Fruit fly (Drosophila melanogaster) whole organism, embryonic: Measurements from ENCODE around the gene bsk.
A peak's percentile ranks its signal among the peaks of the same experiment; 100 is the strongest.

Source experiments
- Atf6 ChIP-seq: fragments of 200-800 bp; sonication (Bioruptor generic); IDR thresholded peaks from 2 replicates; pipeline ENCODE4 v1.3.6; 2022; ENCODE audit warnings: missing biosample characterization, missing genetic modification characterization
- BEAF-32 ChIP-seq: fragments of 200-800 bp; sonication (Bioruptor generic); optimal IDR thresholded peaks from 3 replicates; lab custom pipeline; 2017; ENCODE audit warnings: missing biosample characterization, missing genetic modification characterization, mild to moderate bottlenecking, moderate library complexity, missing genetic modification reagents
- CG10959 ChIP-seq: fragments of 200-800 bp; sonication (Bioruptor generic); IDR thresholded peaks from 2 replicates; pipeline ENCODE4 v1.3.6; 2022; ENCODE audit warnings: missing biosample characterization, missing genetic modification characterization
- CG12104 ChIP-seq: fragments of 200-800 bp; sonication (Bioruptor generic); optimal IDR thresholded peaks from 3 replicates; lab custom pipeline; 2016; ENCODE audit warnings: missing biosample characterization, missing genetic modification characterization
- CG1233 ChIP-seq: fragments of 200-800 bp; sonication (Bioruptor generic); optimal IDR thresholded peaks from 4 replicates; lab custom pipeline; 2018; ENCODE audit warnings: missing biosample characterization, mild to moderate bottlenecking, missing genetic modification characterization
- CG12659 ChIP-seq: fragments of 200-800 bp; sonication (Bioruptor generic); optimal IDR thresholded peaks from 3 replicates; lab custom pipeline; 2017; ENCODE audit warnings: mild to moderate bottlenecking, missing biosample characterization, missing genetic modification reagents, missing genetic modification characterization
- CG13424 ChIP-seq: fragments of 200-800 bp; sonication (Bioruptor generic); optimal IDR thresholded peaks from 2 replicates; lab custom pipeline; 2019; ENCODE audit warnings: missing biosample characterization, mild to moderate bottlenecking, missing genetic modification characterization, moderate library complexity
- CG14965 ChIP-seq: fragments of 200-800 bp; sonication (Bioruptor generic); optimal IDR thresholded peaks from 2 replicates; lab custom pipeline; 2016; ENCODE audit warnings: missing biosample characterization, missing genetic modification characterization, borderline replicate concordance
- CG15073 ChIP-seq: fragments of 200-800 bp; sonication (Bioruptor generic); optimal IDR thresholded peaks from 2 replicates; lab custom pipeline; 2016; ENCODE audit warnings: missing biosample characterization, missing genetic modification characterization
- CG16813 ChIP-seq: fragments of 200-800 bp; sonication (Bioruptor generic); IDR thresholded peaks from 3 replicates; pipeline ENCODE4 v1.3.6; 2022; ENCODE audit warnings: missing biosample characterization, missing genetic modification characterization; ENCODE audit not compliant: partially characterized antibody
- CG34422 ChIP-seq: fragments of 200-800 bp; sonication (Bioruptor generic); IDR thresholded peaks from 3 replicates; pipeline ENCODE4 v1.3.6; 2022; ENCODE audit warnings: missing biosample characterization, missing genetic modification characterization
- CG4328 ChIP-seq: fragments of 200-800 bp; sonication (Bioruptor generic); optimal IDR thresholded peaks from 3 replicates; lab custom pipeline; 2017; ENCODE audit warnings: missing biosample characterization, missing genetic modification reagents, missing genetic modification characterization
- CG4617 ChIP-seq: fragments of 200-800 bp; sonication (Bioruptor generic); optimal IDR thresholded peaks from 3 replicates; lab custom pipeline; 2016; ENCODE audit warnings: missing biosample characterization, missing genetic modification characterization, borderline replicate concordance
- CG5245 ChIP-seq: fragments of 200-800 bp; sonication (Bioruptor generic); optimal IDR thresholded peaks from 3 replicates; lab custom pipeline; 2016; ENCODE audit warnings: missing biosample characterization, missing genetic modification characterization
- CG9932 ChIP-seq: fragments of 200-800 bp; sonication (Bioruptor generic); IDR thresholded peaks from 2 replicates; pipeline ENCODE4 v1.3.6; 2022; ENCODE audit warnings: missing biosample characterization, missing genetic modification characterization
- CrebB ChIP-seq: fragments of 200-800 bp; sonication (Bioruptor generic); optimal IDR thresholded peaks from 3 replicates; lab custom pipeline; 2018; ENCODE audit warnings: missing biosample characterization, mild to moderate bottlenecking, missing genetic modification characterization
- Dip2 ChIP-seq: fragments of 200-800 bp; sonication (Bioruptor generic); IDR thresholded peaks from 2 replicates; pipeline ENCODE4 v1.3.6; 2022; ENCODE audit warnings: missing biosample characterization, missing genetic modification characterization
- Dll ChIP-seq: fragments of 200-800 bp; sonication (Bioruptor generic); IDR thresholded peaks from 4 replicates; pipeline ENCODE4 v1.3.6; 2022; ENCODE audit warnings: missing biosample characterization, missing genetic modification characterization; ENCODE audit not compliant: partially characterized antibody
- E2f1 ChIP-seq: fragments of 200-800 bp; sonication (Bioruptor generic); IDR thresholded peaks from 2 replicates; pipeline ENCODE4 v1.3.6; 2022; ENCODE audit warnings: missing biosample characterization, missing genetic modification characterization
- Gsc ChIP-seq: fragments of 200-800 bp; sonication (Bioruptor generic); IDR thresholded peaks from 2 replicates; pipeline ENCODE4 v1.3.6; 2022; ENCODE audit warnings: missing biosample characterization, missing genetic modification characterization
- Hey ChIP-seq: fragments of 200-800 bp; sonication (Bioruptor generic); optimal IDR thresholded peaks from 3 replicates; lab custom pipeline; 2018; ENCODE audit warnings: missing biosample characterization, mild to moderate bottlenecking, missing genetic modification characterization
- Lpt ChIP-seq: fragments of >200 bp; optimal IDR thresholded peaks from 2 replicates; lab custom pipeline; 2018; ENCODE audit warnings: missing biosample characterization, missing genetic modification characterization
- Trl ChIP-seq, 3 experiments: fragments of >200 bp in 2 of 3; fragments of 200-800 bp in 1 of 3; sonication (Bioruptor generic) in 1 of 3; optimal IDR thresholded peaks; 2 replicates in 1 of 3; 3 replicates in 2 of 3; lab custom pipeline; 2016 to 2017; ENCODE audit warnings: missing biosample characterization in 1 of 3, missing genetic modification characterization in 1 of 3
- ara ChIP-seq: fragments of 200-800 bp; sonication (Bioruptor generic); IDR thresholded peaks from 2 replicates; pipeline ENCODE4 v1.3.6; 2022; ENCODE audit warnings: missing biosample characterization, missing genetic modification characterization
- ash1 ChIP-seq: fragments of 200-800 bp; sonication (Bioruptor generic); optimal IDR thresholded peaks from 2 replicates; lab custom pipeline; 2018; ENCODE audit warnings: missing biosample characterization, mild to moderate bottlenecking, missing genetic modification characterization
- ato ChIP-seq: fragments of 200-800 bp; sonication (Bioruptor generic); IDR thresholded peaks from 2 replicates; pipeline ENCODE4 v1.3.6; 2022; ENCODE audit warnings: missing biosample characterization, missing genetic modification characterization; ENCODE audit not compliant: partially characterized antibody
- az2 ChIP-seq: fragments of 200-800 bp; sonication (Bioruptor generic); optimal IDR thresholded peaks from 3 replicates; lab custom pipeline; 2016; ENCODE audit warnings: missing biosample characterization, missing genetic modification characterization
- bbx ChIP-seq: fragments of 200-800 bp; sonication (Bioruptor generic); IDR thresholded peaks from 2 replicates; pipeline ENCODE4 v1.3.6; 2022; ENCODE audit warnings: missing biosample characterization, missing genetic modification characterization; ENCODE audit not compliant: partially characterized antibody
- ci ChIP-seq: fragments of 200-800 bp; sonication (Bioruptor generic); IDR thresholded peaks from 3 replicates; pipeline ENCODE4 v1.3.6; 2022; ENCODE audit warnings: missing biosample characterization, missing genetic modification characterization
- crol ChIP-seq: fragments of 200-800 bp; sonication (Bioruptor generic); IDR thresholded peaks from 2 replicates; pipeline ENCODE4 v1.3.6; 2022; ENCODE audit warnings: missing biosample characterization, missing genetic modification characterization
- dm ChIP-seq: fragments of 200-800 bp; sonication (Bioruptor generic); optimal IDR thresholded peaks from 3 replicates; lab custom pipeline; 2016; ENCODE audit warnings: missing biosample characterization, missing genetic modification characterization
- ewg ChIP-seq: fragments of 200-800 bp; sonication (Bioruptor generic); optimal IDR thresholded peaks from 3 replicates; lab custom pipeline; 2017; ENCODE audit warnings: mild to moderate bottlenecking, missing biosample characterization, missing genetic modification reagents, missing genetic modification characterization
- gem ChIP-seq: fragments of 200-800 bp; sonication (Bioruptor generic); optimal IDR thresholded peaks from 2 replicates; lab custom pipeline; 2019; ENCODE audit warnings: missing biosample characterization, mild to moderate bottlenecking, missing genetic modification characterization, moderate library complexity
- gfzf ChIP-seq: fragments of 200-800 bp; sonication (Bioruptor generic); optimal IDR thresholded peaks from 2 replicates; lab custom pipeline; 2016; ENCODE audit warnings: missing biosample characterization, mild to moderate bottlenecking, missing genetic modification characterization, moderate library complexity
- grau ChIP-seq: fragments of 200-800 bp; optimal IDR thresholded peaks from 3 replicates; lab custom pipeline; 2019; ENCODE audit warnings: missing biosample characterization, mild to moderate bottlenecking, missing genetic modification characterization, moderate library complexity
- hth ChIP-seq: fragments of >200 bp; optimal IDR thresholded peaks from 2 replicates; lab custom pipeline; 2017; ENCODE audit warnings: inconsistent platforms
- kah ChIP-seq: fragments of 200-800 bp; sonication (Bioruptor generic); optimal IDR thresholded peaks from 2 replicates; lab custom pipeline; 2018; ENCODE audit warnings: missing biosample characterization, mild to moderate bottlenecking, missing genetic modification characterization
- ken ChIP-seq: fragments of 200-800 bp; sonication (Bioruptor generic); IDR thresholded peaks from 3 replicates; pipeline ENCODE4 v1.3.6; 2022; ENCODE audit warnings: missing biosample characterization, missing genetic modification characterization
- pzg ChIP-seq: fragments of 200-800 bp; sonication (Bioruptor generic); optimal IDR thresholded peaks from 3 replicates; lab custom pipeline; 2018; ENCODE audit warnings: missing biosample characterization, mild to moderate bottlenecking, missing genetic modification characterization, moderate library complexity
- row ChIP-seq: fragments of 200-800 bp; sonication (Bioruptor generic); IDR thresholded peaks from 3 replicates; pipeline ENCODE4 v1.3.6; 2022; ENCODE audit warnings: missing biosample characterization, missing genetic modification characterization
- sens ChIP-seq: fragments of 200-800 bp; sonication (Bioruptor generic); peaks from one replicate; lab custom pipeline; 2016; ENCODE audit warnings: missing biosample characterization, missing genetic modification characterization
- slou ChIP-seq: fragments of 200-800 bp; sonication (Bioruptor generic); optimal IDR thresholded peaks from 3 replicates; lab custom pipeline; 2016; ENCODE audit warnings: missing biosample characterization, missing genetic modification characterization
- sob ChIP-seq: fragments of 200-800 bp; sonication (Bioruptor generic); IDR thresholded peaks from 2 replicates; pipeline ENCODE4 v1.3.6; 2022; ENCODE audit warnings: missing biosample characterization, missing genetic modification characterization
- stc ChIP-seq: fragments of 200-800 bp; sonication (Bioruptor generic); IDR thresholded peaks from 2 replicates; pipeline ENCODE4 v1.3.6; 2022; ENCODE audit warnings: missing biosample characterization, missing genetic modification characterization
- stwl ChIP-seq: fragments of 200-800 bp; sonication (Bioruptor generic); optimal IDR thresholded peaks from 3 replicates; lab custom pipeline; 2018; ENCODE audit warnings: missing biosample characterization, mild to moderate bottlenecking, missing genetic modification characterization, moderate library complexity
- tin ChIP-seq: fragments of 200-800 bp; sonication (Bioruptor generic); optimal IDR thresholded peaks from 3 replicates; lab custom pipeline; 2016; ENCODE audit warnings: missing biosample characterization, missing genetic modification characterization
- vvl ChIP-seq: fragments of 200-800 bp; sonication (Bioruptor generic); IDR thresholded peaks from 2 replicates; pipeline ENCODE4 v1.3.6; 2022; ENCODE audit warnings: missing biosample characterization, missing genetic modification characterization
- yki ChIP-seq: fragments of >200 bp; optimal IDR thresholded peaks from 3 replicates; lab custom pipeline; 2018

The bsk gene

dm6 chr2L:10208799-10209794, 41.2 kb downstream of the bsk start, which contains the start of gene CG5731 (continued):
- TF ChIP-seq crol (GFP tag; lab: Robert Waterston, UW) (no peak), stc (GFP tag; lab: Robert Waterston, UW) (no peak), CG12659 (GFP tag; lab: Kevin White, UChicago) (no peak), CG12104 (no peak), tin (GFP tag; lab: Kevin White, UChicago) (no peak), ken (GFP tag; lab: Robert Waterston, UW) (no peak), ara (GFP tag; lab: Robert Waterston, UW) (no peak), E2f1 (GFP tag; lab: Robert Waterston, UW) (no peak), CG10959 (no peak), Atf6 (GFP tag; lab: Robert Waterston, UW) (no peak), dm (GFP tag; lab: Kevin White, UChicago) (no peak), stwl (tag; lab: Kevin White, UChicago) (peak; percentile 41), vvl (GFP tag; lab: Robert Waterston, UW) (peak; percentile 39), grau (tag; lab: Kevin White, UChicago) (peak; percentile 1), Hey (tag; lab: Kevin White, UChicago) (no peak), CG15073 (GFP tag; lab: Kevin White, UChicago) (no peak), Dip2 (GFP tag; lab: Robert Waterston, UW) (no peak), CG13424 (tag; lab: Kevin White, UChicago) (no peak), ato (GFP tag; lab: Robert Waterston, UW) (no peak), gem (tag; lab: Kevin White, UChicago) (peak; percentile 8), CG9932 (peak; percentile 48; the same call in 1 of the 2 replicates), az2 (GFP tag; lab: Kevin White, UChicago) (no peak), slou (GFP tag; lab: Kevin White, UChicago) (no peak), row (GFP tag; lab: Robert Waterston, UW) (peak; percentile 19; the same call in 1 of the 3 replicates), CrebB (tag; lab: Kevin White, UChicago) (no peak), Gsc (GFP tag; lab: Robert Waterston, UW) (no peak), ash1 (GFP tag; lab: Kevin White, UChicago) (no peak)

dm6 chr2L:10206633-10207162, 43.6 kb downstream of the bsk start, which contains the start of gene Snx17:
TSS of gene Snx17 (minus strand) at chr2L:10206961.
- TF ChIP-seq stwl (tag; lab: Kevin White, UChicago) (peak; percentile 1), Dll (GFP tag; lab: Robert Waterston, UW) (peak; percentile 52; the same call in 1 of the 4 replicates), CG16813 (GFP tag; lab: Robert Waterston, UW) (0 out of 3 replicates have a peak, but pooled peaks have one; percentile 22), pzg (GFP tag; lab: Kevin White, UChicago) (peak; percentile 43), CG34422 (0 out of 3 replicates have a peak, but pooled peaks have one; percentile 12), sob (no peak), yki (lab: Kevin White, UChicago) (no peak), Lpt (GFP tag; lab: Kevin White, UChicago) (no peak), CG4617 (GFP tag; lab: Kevin White, UChicago) (peak; percentile 69), ci (GFP tag; lab: Robert Waterston, UW) (0 out of 3 replicates have a peak, but pooled peaks have one; percentile 21), ewg (peak; percentile 12), sens (no peak), kah (GFP tag; lab: Kevin White, UChicago) (no peak), CG14965 (GFP tag; lab: Kevin White, UChicago) (no peak), CG5245 (GFP tag; lab: Kevin White, UChicago) (no peak), hth (no peak), CG4328 (GFP tag; lab: Kevin White, UChicago) (no peak), Trl (optimal IDR thresholded peaks at IDR 0.05; lab: Kevin White, UChicago) (no peak), Trl (GFP tag; optimal IDR thresholded peaks at IDR 0.05; lab: Kevin White, UChicago) (no peak), bbx (GFP tag; lab: Robert Waterston, UW) (peak; percentile 24; the same call in 1 of the 2 replicates), BEAF-32 (GFP tag; lab: Kevin White, UChicago) (peak; percentile 3), CG1233 (no peak), gfzf (GFP tag; lab: Kevin White, UChicago) (peak; percentile 68)
